ENCODE assay signal across 5 fruit fly cellular contexts in genomic region chrX:1009468-1010259, dm6.
TF ChIP-seq lines count a peak whose summit lies in the region.

No protein-coding gene starts in this region.

- peak; percentile 74 to 85 for TF ChIP-seq CTCF in S2 (optimal IDR thresholded peaks at IDR 0.05; lab: Kevin White, UChicago)
- TF ChIP-seq CTCF in whole organism, embryonic (GFP tag; optimal IDR thresholded peaks at IDR 0.05; lab: Kevin White, UChicago), result peak; percentile 90

TF ChIP-seq in whole organism, adult, 20 proteins besides CTCF, POLR2A, EP300 and RAD21:
- TF ChIP-seq bab1 (GFP tag; optimal IDR thresholded peaks at IDR 0.05; lab: Kevin White, UChicago) (no peak), pad (GFP tag; optimal IDR thresholded peaks at IDR 0.05; lab: Kevin White, UChicago) (peak; percentile 83)

TF ChIP-seq in whole organism, embryonic, 481 proteins besides CTCF, POLR2A, EP300 and RAD21:
- no peak for TF ChIP-seq CG14965 (GFP tag; optimal IDR thresholded peaks at IDR 0.05; lab: Kevin White, UChicago; ENCODE audit: borderline replicate concordance)
- TF ChIP-seq Ets65A (GFP tag; lab: Kevin White, UChicago), result no peak
- TF ChIP-seq CG4424 (GFP tag; optimal IDR thresholded peaks at IDR 0.05; lab: Kevin White, UChicago), result no peak
- no peak for TF ChIP-seq CG18764 (GFP tag; optimal IDR thresholded peaks at IDR 0.05; lab: Kevin White, UChicago)
- peak; percentile 10 for TF ChIP-seq stwl (tag; optimal IDR thresholded peaks at IDR 0.05; lab: Kevin White, UChicago)
- no peak for TF ChIP-seq pros (GFP tag; optimal IDR thresholded peaks at IDR 0.05; lab: Kevin White, UChicago)
- TF ChIP-seq pita (GFP tag; optimal IDR thresholded peaks at IDR 0.05; lab: Kevin White, UChicago), result peak; percentile 49
- TF ChIP-seq gcm2 (GFP tag; optimal IDR thresholded peaks at IDR 0.05; lab: Kevin White, UChicago), result no peak
- TF ChIP-seq CG17186 (GFP tag; optimal IDR thresholded peaks at IDR 0.05; lab: Kevin White, UChicago), result no peak
- peak; percentile 7 for TF ChIP-seq Sox102F (GFP tag; optimal IDR thresholded peaks at IDR 0.05; lab: Kevin White, UChicago)
- peak in 1 of 2 experiments; percentile 22 for TF ChIP-seq insv (GFP tag; optimal IDR thresholded peaks at IDR 0.05; lab: Kevin White, UChicago)
- no peak for TF ChIP-seq Sin3A (optimal IDR thresholded peaks at IDR 0.05; lab: Kevin White, UChicago)
- peak; percentile 31; the same call in 1 of the 3 replicates for TF ChIP-seq gce (GFP tag; IDR thresholded peaks at IDR 0.05; lab: Robert Waterston, UW)
- TF ChIP-seq CG13287 (GFP tag; IDR thresholded peaks at IDR 0.05; lab: Robert Waterston, UW; ENCODE audit: partially characterized antibody), result no peak
- no peak for TF ChIP-seq CG11085 (GFP tag; IDR thresholded peaks at IDR 0.05; lab: Robert Waterston, UW)
- no peak for TF ChIP-seq en (GFP tag; optimal IDR thresholded peaks at IDR 0.05; lab: Kevin White, UChicago)
- TF ChIP-seq CG7786 (GFP tag; optimal IDR thresholded peaks at IDR 0.05; lab: Kevin White, UChicago), result no peak
- peak; percentile 21 for TF ChIP-seq CG1603 (tag; optimal IDR thresholded peaks at IDR 0.05; lab: Kevin White, UChicago)
- TF ChIP-seq z (GFP tag; IDR thresholded peaks at IDR 0.05; lab: Robert Waterston, UW), result peak; percentile 95
- no peak for TF ChIP-seq ap (GFP tag; IDR thresholded peaks at IDR 0.05; lab: Robert Waterston, UW)
- peak; percentile 15 for TF ChIP-seq NfI (GFP tag; optimal IDR thresholded peaks at IDR 0.05; lab: Kevin White, UChicago)

TF ChIP-seq in whole organism, prepupa, 60 proteins besides CTCF, POLR2A, EP300 and RAD21:
- no peak for TF ChIP-seq CG8632 (GFP tag; optimal IDR thresholded peaks at IDR 0.05; lab: Kevin White, UChicago)
- no peak for TF ChIP-seq Hr4 (GFP tag; optimal IDR thresholded peaks at IDR 0.05; lab: Kevin White, UChicago)
- TF ChIP-seq CG32006 (GFP tag; optimal IDR thresholded peaks at IDR 0.05; lab: Kevin White, UChicago), result no peak
- no peak for TF ChIP-seq CG16779 (tag; optimal IDR thresholded peaks at IDR 0.05; lab: Kevin White, UChicago)
- peak; percentile 48 for TF ChIP-seq Eip78C (GFP tag; lab: Kevin White, UChicago)
- TF ChIP-seq Ets96B (tag; optimal IDR thresholded peaks at IDR 0.05; lab: Kevin White, UChicago), result no peak

TF ChIP-seq in whole organism, wandering third instar larva, 38 proteins besides CTCF, POLR2A, EP300 and RAD21:
- TF ChIP-seq Myc (optimal IDR thresholded peaks at IDR 0.05; lab: Kevin White, UChicago) (peak; percentile 68), br (GFP tag; optimal IDR thresholded peaks at IDR 0.05; lab: Kevin White, UChicago) (no peak), woc (GFP tag; optimal IDR thresholded peaks at IDR 0.05; lab: Kevin White, UChicago) (no peak), tai (GFP tag; optimal IDR thresholded peaks at IDR 0.05; lab: Kevin White, UChicago) (no peak), Vsx2 (GFP tag; optimal IDR thresholded peaks at IDR 0.05; lab: Kevin White, UChicago; ENCODE audit: partially characterized antibody) (no peak), dsf (GFP tag; optimal IDR thresholded peaks at IDR 0.05; lab: Kevin White, UChicago; ENCODE audit: borderline replicate concordance) (no peak), sage (GFP tag; optimal IDR thresholded peaks at IDR 0.05; lab: Kevin White, UChicago) (no peak), Hr83 (GFP tag; optimal IDR thresholded peaks at IDR 0.05; lab: Kevin White, UChicago; ENCODE audit: poor library complexity, severe bottlenecking) (no peak)
